Worm (Caenorhabditis elegans) whole organism, L4 larva: ENCODE results near the gene mdf-1.
A peak's percentile ranks its signal among the peaks of the same experiment; 100 is the strongest.

Source experiments
- F10B5.3 ChIP-seq: sonication (generic microtip); optimal IDR thresholded peaks from 2 replicates; lab custom pipeline; 2016; ENCODE audit warnings: mild to moderate bottlenecking, missing genetic modification characterization, missing compliant biosample characterization
- F26F4.8 ChIP-seq: fragments of 200-800 bp; sonication (Bioruptor generic); conservative IDR thresholded peaks from 2 replicates; pipeline ENCODE4 v1.3.6; 2022; ENCODE audit warnings: missing genetic modification characterization, missing compliant biosample characterization
- Y105C5A.15 ChIP-seq: fragments of 200-800 bp; sonication (Bioruptor generic); IDR thresholded peaks from 2 replicates; pipeline ENCODE4 v1.3.6; 2022; ENCODE audit warnings: missing genetic modification characterization, missing compliant biosample characterization
- Y48G9A.11 ChIP-seq: fragments of 200-800 bp; sonication (Bioruptor generic); IDR thresholded peaks from 2 replicates; pipeline ENCODE4 v1.3.6; 2022; ENCODE audit warnings: missing genetic modification reagents, missing genetic modification characterization, missing compliant biosample characterization
- Y75B8A.6 ChIP-seq: fragments of 200-800 bp; sonication (Bioruptor generic); IDR thresholded peaks from 2 replicates; pipeline ENCODE4 v1.3.6; 2022; ENCODE audit warnings: missing genetic modification reagents, missing genetic modification characterization, missing compliant biosample characterization
- aha-1 ChIP-seq: fragments of 150-350 bp; peaks from one replicate; lab custom pipeline; 2014; ENCODE audit warnings: missing biosample characterization, missing genetic modification characterization
- ama-1 ChIP-seq: fragments of 150-350 bp; optimal IDR thresholded peaks from 2 replicates; lab custom pipeline; 2014; ENCODE audit warnings: inconsistent platforms, mixed read lengths
- ceh-20 ChIP-seq: fragments of 200-800 bp; sonication (Bioruptor generic); IDR thresholded peaks from 2 replicates; pipeline ENCODE4 v1.3.6; 2022; ENCODE audit warnings: missing genetic modification reagents, missing genetic modification characterization, missing compliant biosample characterization
- ceh-44 ChIP-seq: fragments of 200-800 bp; sonication (Bioruptor generic); IDR thresholded peaks from 2 replicates; pipeline ENCODE4 v1.3.6; 2022; ENCODE audit warnings: missing genetic modification reagents, missing genetic modification characterization, missing compliant biosample characterization
- ces-1 ChIP-seq: fragments of 150-350 bp; sonication (generic microtip); optimal IDR thresholded peaks from 4 replicates; lab custom pipeline; 2014; ENCODE audit warnings: missing biosample characterization, missing genetic modification reagents, missing genetic modification characterization
- ctbp-1 ChIP-seq: fragments of 200-800 bp; sonication (Bioruptor generic); IDR thresholded peaks from 2 replicates; pipeline ENCODE4 v1.3.6; 2022; ENCODE audit warnings: missing genetic modification reagents, missing genetic modification characterization, missing compliant biosample characterization
- daf-16 ChIP-seq, 3 experiments: sonication (generic microtip); optimal IDR thresholded peaks; 2 replicates each; lab custom pipeline; 2016 to 2017; ENCODE audit warnings: missing genetic modification characterization in 3 of 3, missing genetic modification reagents in 3 of 3, mild to moderate bottlenecking in 2 of 3, missing compliant biosample characterization in 2 of 3, missing biosample characterization in 1 of 3, moderate library complexity in 1 of 3
- dmd-9 ChIP-seq: fragments of 200-800 bp; sonication (Bioruptor generic); IDR thresholded peaks from 2 replicates; pipeline ENCODE4 v1.3.6; 2022; ENCODE audit warnings: missing genetic modification reagents, missing genetic modification characterization, missing compliant biosample characterization
- dpl-1 ChIP-seq: fragments of 150-350 bp; optimal IDR thresholded peaks from 2 replicates; lab custom pipeline; 2014; ENCODE audit warnings: missing biosample characterization, missing genetic modification reagents, missing genetic modification characterization
- duxl-1 ChIP-seq: sonication (generic microtip); optimal IDR thresholded peaks from 2 replicates; lab custom pipeline; 2016; ENCODE audit warnings: mild to moderate bottlenecking, missing genetic modification characterization, moderate library complexity, missing compliant biosample characterization; ENCODE audit not compliant: poor library complexity
- egl-27 ChIP-seq: sonication (generic microtip); optimal IDR thresholded peaks from 3 replicates; lab custom pipeline; 2017; ENCODE audit warnings: missing biosample characterization, missing genetic modification reagents, missing genetic modification characterization
- hif-1 ChIP-seq, 2 experiments: sonication (generic microtip); optimal IDR thresholded peaks; 2 replicates each; lab custom pipeline; 2016 to 2017; ENCODE audit warnings: missing compliant biosample characterization in 2 of 2, missing genetic modification characterization in 2 of 2, missing genetic modification reagents in 2 of 2, missing genotype in 2 of 2, mild to moderate bottlenecking in 1 of 2
- jun-1 ChIP-seq: fragments of 150-350 bp; optimal IDR thresholded peaks from 2 replicates; lab custom pipeline; 2014; ENCODE audit warnings: missing biosample characterization, missing genetic modification reagents, missing genetic modification characterization
- lim-7 ChIP-seq: fragments of 200-800 bp; sonication (Bioruptor generic); IDR thresholded peaks from 2 replicates; pipeline ENCODE4 v1.3.6; 2022; ENCODE audit warnings: missing genetic modification characterization, missing compliant biosample characterization
- lin-15B ChIP-seq: fragments of 150-350 bp; sonication (generic microtip); optimal IDR thresholded peaks from 3 replicates; lab custom pipeline; 2014; ENCODE audit warnings: missing biosample characterization, missing genetic modification characterization
- lin-39 ChIP-seq: fragments of 150-350 bp; optimal IDR thresholded peaks from 2 replicates; lab custom pipeline; 2014; ENCODE audit warnings: missing biosample characterization, missing genetic modification reagents, missing genetic modification characterization
- lir-3 ChIP-seq: sonication (generic microtip); optimal IDR thresholded peaks from 2 replicates; lab custom pipeline; 2016; ENCODE audit warnings: mild to moderate bottlenecking, missing genetic modification characterization, missing compliant biosample characterization
- madf-5 ChIP-seq, 2 experiments: fragments of 200-800 bp; sonication (Bioruptor generic); IDR thresholded peaks; 2 replicates each; pipeline ENCODE4 v1.3.6; 2022; ENCODE audit warnings: missing compliant biosample characterization in 2 of 2, missing genetic modification characterization in 2 of 2
- mdt-29 ChIP-seq: fragments of 200-800 bp; sonication (Bioruptor generic); IDR thresholded peaks from 2 replicates; pipeline ENCODE4 v1.3.6; 2022; ENCODE audit warnings: missing genetic modification reagents, missing genetic modification characterization, missing compliant biosample characterization
- mep-1 ChIP-seq: fragments of 150-350 bp; sonication (generic microtip); optimal IDR thresholded peaks from 3 replicates; lab custom pipeline; 2014; ENCODE audit warnings: missing biosample characterization, missing genetic modification characterization
- mes-2 ChIP-seq: sonication (generic microtip); optimal IDR thresholded peaks from 2 replicates; lab custom pipeline; 2016; ENCODE audit warnings: missing genotype, mild to moderate bottlenecking, missing genetic modification characterization, missing compliant biosample characterization; ENCODE audit not compliant: poor library complexity, severe bottlenecking
- nhr-10 ChIP-seq: fragments of 150-350 bp; optimal IDR thresholded peaks from 2 replicates; lab custom pipeline; 2014; ENCODE audit warnings: missing biosample characterization, missing genetic modification characterization
- nhr-111 ChIP-seq: fragments of 200-800 bp; sonication (Bioruptor generic); optimal IDR thresholded peaks from 2 replicates; lab custom pipeline; 2018; ENCODE audit warnings: mild to moderate bottlenecking, missing genetic modification characterization, missing compliant biosample characterization
- nhr-237 ChIP-seq: sonication (generic microtip); optimal IDR thresholded peaks from 2 replicates; lab custom pipeline; 2017; ENCODE audit warnings: missing biosample characterization, missing genetic modification characterization
- nhr-25 ChIP-seq: sonication (generic microtip); optimal IDR thresholded peaks from 2 replicates; lab custom pipeline; 2017; ENCODE audit warnings: missing genetic modification characterization, mild to moderate bottlenecking, missing compliant biosample characterization, antibody characterized with exemption, moderate library complexity, borderline replicate concordance; ENCODE audit not compliant: insufficient read depth
- nhr-28 ChIP-seq: fragments of 150-350 bp; optimal IDR thresholded peaks from 2 replicates; lab custom pipeline; 2014; ENCODE audit warnings: missing biosample characterization, missing genetic modification characterization
- nhr-41 ChIP-seq: fragments of 200-800 bp; sonication (Bioruptor generic); IDR thresholded peaks from 2 replicates; pipeline ENCODE4 v1.3.6; 2022; ENCODE audit warnings: missing genetic modification reagents, missing genetic modification characterization, missing compliant biosample characterization
- nhr-6 ChIP-seq: fragments of 150-350 bp; optimal IDR thresholded peaks from 2 replicates; lab custom pipeline; 2014; ENCODE audit warnings: missing biosample characterization, missing genetic modification characterization
- nhr-76 ChIP-seq: fragments of 150-350 bp; optimal IDR thresholded peaks from 2 replicates; lab custom pipeline; 2014; ENCODE audit warnings: missing biosample characterization, missing genetic modification characterization
- pha-4 ChIP-seq, 2 experiments: fragments of 150-350 bp in 1 of 2; fragments of 200-800 bp in 1 of 2; sonication (Bioruptor generic) in 1 of 2; IDR thresholded peaks in 1 of 2; optimal IDR thresholded peaks in 1 of 2; 2 replicates each; pipeline versions ENCODE4 v1.3.6 to Lab custom; 2014 to 2022; ENCODE audit warnings: missing genetic modification characterization in 2 of 2, missing genetic modification reagents in 2 of 2, missing biosample characterization in 1 of 2, missing compliant biosample characterization in 1 of 2
- pqm-1 ChIP-seq: sonication (generic microtip); optimal IDR thresholded peaks from 2 replicates; lab custom pipeline; 2017; ENCODE audit warnings: missing biosample characterization, missing genetic modification characterization
- saeg-2 ChIP-seq: fragments of 200-800 bp; sonication (Bioruptor generic); IDR thresholded peaks from 2 replicates; pipeline ENCODE4 v1.3.6; 2022; ENCODE audit warnings: missing genetic modification reagents, missing genetic modification characterization, missing compliant biosample characterization
- sdz-12 ChIP-seq: fragments of 200-800 bp; sonication (Bioruptor generic); optimal IDR thresholded peaks from 2 replicates; lab custom pipeline; 2018; ENCODE audit warnings: mild to moderate bottlenecking, missing genetic modification characterization, missing compliant biosample characterization
- tra-1 ChIP-seq: fragments of 200-800 bp; sonication (Bioruptor generic); IDR thresholded peaks from 2 replicates; pipeline ENCODE4 v1.3.6; 2022; ENCODE audit warnings: missing genetic modification reagents, missing genetic modification characterization, missing compliant biosample characterization
- zip-11 ChIP-seq: fragments of 200-800 bp; sonication (Bioruptor generic); IDR thresholded peaks from 2 replicates; pipeline ENCODE4 v1.3.6; 2022; ENCODE audit warnings: missing genetic modification characterization, missing compliant biosample characterization

The mdf-1 gene

DNA sequence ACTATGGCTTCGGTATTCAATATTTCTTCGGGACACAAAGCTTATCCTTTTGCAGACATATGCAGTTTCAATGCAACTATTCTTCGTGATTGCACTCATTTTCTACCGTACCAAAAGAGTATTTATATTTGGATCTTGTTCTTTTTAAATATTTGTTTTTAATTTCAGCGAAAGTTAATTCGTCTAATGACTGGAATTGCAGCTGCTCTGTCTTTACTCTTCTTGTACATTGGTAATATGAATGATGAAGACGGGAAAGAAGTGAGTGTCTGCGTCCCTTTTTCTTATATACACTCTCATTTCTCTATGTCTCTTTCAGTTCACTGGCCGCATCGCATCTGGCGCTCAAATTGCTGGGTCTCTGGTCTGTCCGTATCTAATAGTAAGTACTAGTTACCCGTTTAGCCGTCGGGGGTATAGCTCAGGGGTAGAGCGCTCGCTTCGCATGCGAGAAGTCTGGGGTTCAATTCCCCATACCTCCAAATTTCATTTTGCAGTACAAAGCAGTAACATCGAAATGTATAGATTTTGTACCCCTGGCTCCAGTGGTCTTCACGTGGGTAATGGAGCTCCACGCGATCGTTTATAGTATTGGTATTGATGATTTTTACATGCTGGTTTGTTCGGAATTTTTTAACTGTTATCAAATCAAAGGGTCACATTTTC, 40.7 kb downstream of the mdf-1 start (continued):
- no peak for TF ChIP-seq nhr-76 (tag; lab: Kevin White, UChicago)
- no peak for TF ChIP-seq F10B5.3 (tag; lab: Kevin White, UChicago)

DNA sequence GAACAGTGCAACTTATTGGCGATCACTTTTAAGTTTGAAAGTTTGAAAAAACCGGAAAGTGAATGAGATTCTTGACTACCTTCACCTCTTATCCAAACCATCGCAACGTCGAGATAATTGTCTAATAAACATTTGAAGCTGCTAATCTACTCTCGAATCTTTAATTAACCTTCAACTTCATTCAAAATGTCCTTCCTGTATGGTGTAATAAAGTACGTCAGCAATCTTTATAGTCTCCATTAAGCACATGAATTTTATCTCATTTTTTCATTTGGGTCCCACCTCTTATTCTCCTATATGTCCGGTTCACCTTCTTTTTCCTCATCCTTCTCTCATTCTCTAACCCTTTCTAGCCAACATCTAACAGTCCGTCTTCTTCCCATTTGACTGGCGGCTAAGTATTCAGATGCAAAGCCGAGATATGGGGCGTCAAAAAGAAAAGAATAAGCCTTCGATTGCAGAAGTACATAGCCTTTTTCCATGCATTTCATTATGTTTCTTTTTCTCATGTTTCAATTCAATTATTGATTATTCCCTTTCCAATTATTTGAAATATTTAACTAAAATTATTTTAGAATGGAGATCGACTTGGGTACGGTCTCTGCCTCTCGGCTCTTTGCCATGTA, 43.1 kb downstream of the mdf-1 start, which contains the start of gene swt-5:
TSS of gene swt-5 (plus strand) at position 576 of the 626 bp plus-strand sequence.
- TF ChIP-seq dpl-1 (GFP tag; lab: Kevin White, UChicago), result no peak
- TF ChIP-seq ceh-44 (GFP tag; lab: Robert Waterston, UW), result no peak
- TF ChIP-seq Y75B8A.6 (GFP tag; lab: Robert Waterston, UW), result no peak
- TF ChIP-seq madf-5 (GFP tag; IDR thresholded peaks at IDR 0.05; lab: Robert Waterston, UW), result no peak
- no peak for TF ChIP-seq ctbp-1 (GFP tag; lab: Robert Waterston, UW)
- no peak for TF ChIP-seq lir-3 (tag; lab: Kevin White, UChicago)
- TF ChIP-seq nhr-111 (GFP tag; lab: Kevin White, UChicago), result no peak
- no peak for TF ChIP-seq F26F4.8 (GFP tag; lab: Robert Waterston, UW)
- TF ChIP-seq nhr-10 (tag; lab: Kevin White, UChicago), result no peak
- no peak for TF ChIP-seq egl-27 (tag; lab: Kevin White, UChicago)
- TF ChIP-seq nhr-28 (tag; lab: Kevin White, UChicago), result no peak
- no peak for TF ChIP-seq sdz-12 (GFP tag; lab: Kevin White, UChicago)
- no peak for TF ChIP-seq Y48G9A.11 (GFP tag; lab: Robert Waterston, UW)
- no peak for TF ChIP-seq mep-1
- TF ChIP-seq nhr-41 (GFP tag; lab: Robert Waterston, UW), result no peak
- no peak for TF ChIP-seq dmd-9 (GFP tag; lab: Robert Waterston, UW)
- TF ChIP-seq tra-1 (GFP tag; lab: Robert Waterston, UW), result no peak
- TF ChIP-seq duxl-1, result no peak
- TF ChIP-seq zip-11, result no peak
- no peak for TF ChIP-seq saeg-2 (GFP tag; lab: Robert Waterston, UW)

DNA sequence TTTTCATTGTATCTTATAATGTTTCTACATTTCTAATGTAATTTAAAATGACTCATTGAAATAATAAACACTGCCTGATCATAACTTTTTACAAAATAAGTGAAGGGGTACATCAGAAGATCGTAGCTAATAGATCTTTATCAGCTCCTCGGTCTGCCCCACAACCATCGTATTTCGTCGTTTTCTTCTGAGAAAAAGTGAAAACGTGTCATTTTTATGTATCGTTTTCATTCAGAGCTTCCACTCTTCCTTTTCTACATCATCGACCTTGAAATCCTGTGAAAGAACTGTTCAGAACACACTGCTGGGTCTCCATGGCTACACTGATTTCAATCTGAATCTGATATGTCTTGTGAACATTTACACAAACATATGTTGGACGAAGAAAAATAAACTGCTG, 44.7 kb downstream of the mdf-1 start:
- TF ChIP-seq ces-1 (GFP tag; lab: Kevin White, UChicago), result no peak
- no peak for TF ChIP-seq ama-1 (lab: Kevin White, UChicago)
- TF ChIP-seq mdt-29, result no peak
- TF ChIP-seq nhr-6, result no peak

DNA sequence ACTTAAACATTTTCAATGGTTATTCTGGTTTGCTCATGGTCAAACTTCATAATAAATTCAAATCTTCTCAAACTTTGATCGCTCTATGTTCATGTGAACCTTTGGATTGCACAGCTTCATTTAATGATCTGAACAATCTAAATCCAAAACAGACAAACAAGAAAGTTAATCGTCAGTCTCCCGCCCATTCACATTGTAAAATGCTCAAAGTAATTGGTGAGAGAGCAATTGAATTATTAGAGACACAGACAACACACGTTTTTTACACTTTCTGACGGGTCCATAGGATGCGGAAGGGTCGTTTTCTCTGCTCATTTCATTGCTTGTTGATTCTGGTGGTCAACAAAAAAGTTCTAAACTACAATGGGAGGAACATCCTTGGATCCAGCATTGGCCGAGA, 47.3 kb downstream of the mdf-1 start, which contains the start of gene gsnl-1:
TSS of gene gsnl-1 (plus strand) at position 301 of the 400 bp plus-strand sequence.
- peak in 1 of 2 experiments; percentile 37 for TF ChIP-seq daf-16 (GFP tag; optimal IDR thresholded peaks at IDR 0.05; lab: Kevin White, UChicago)
- no peak for TF ChIP-seq daf-16 (tag; optimal IDR thresholded peaks at IDR 0.05; lab: Kevin White, UChicago)
- TF ChIP-seq Y105C5A.15, result no peak

DNA sequence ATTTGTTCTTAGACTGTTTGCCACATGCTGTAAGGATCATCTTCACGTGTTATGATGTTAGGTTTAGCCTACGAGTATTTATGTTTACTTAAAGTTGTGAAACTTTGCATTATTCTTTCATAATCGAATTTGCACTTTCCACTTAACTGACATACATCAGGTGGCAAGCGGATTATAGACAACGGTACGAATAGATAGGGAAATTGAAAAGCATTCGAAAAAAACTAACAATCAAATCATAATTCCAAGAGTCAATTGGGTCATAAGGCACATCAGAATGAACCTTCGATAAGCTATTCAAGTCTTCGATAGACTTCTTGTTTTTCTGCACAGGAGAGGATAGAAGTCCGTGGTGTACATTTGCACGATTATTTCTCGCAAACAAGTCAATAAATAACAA, 51.6 kb downstream of the mdf-1 start:
- TF ChIP-seq nhr-41 (GFP tag; lab: Robert Waterston, UW) (no peak), mdt-29 (no peak), nhr-237 (tag; lab: Kevin White, UChicago) (no peak), aha-1 (tag; lab: Kevin White, UChicago) (no peak), duxl-1 (no peak), lir-3 (tag; lab: Kevin White, UChicago) (no peak), pha-4 (GFP tag; IDR thresholded peaks at IDR 0.05; lab: Robert Waterston, UW) (no peak), pha-4 (tag; optimal IDR thresholded peaks at IDR 0.05; lab: Kevin White, UChicago) (no peak), daf-16 (GFP tag; optimal IDR thresholded peaks at IDR 0.05; lab: Kevin White, UChicago) (no peak), daf-16 (tag; optimal IDR thresholded peaks at IDR 0.05; lab: Kevin White, UChicago) (peak; percentile 26), nhr-25 (tag; lab: Kevin White, UChicago) (no peak), jun-1 (tag; lab: Kevin White, UChicago) (no peak), lin-39 (no peak), hif-1 (tag; optimal IDR thresholded peaks at IDR 0.05; lab: Kevin White, UChicago) (no peak), pqm-1 (tag; lab: Kevin White, UChicago) (peak; percentile 19), Y105C5A.15 (no peak), ceh-20 (GFP tag; lab: Robert Waterston, UW) (no peak), F26F4.8 (GFP tag; lab: Robert Waterston, UW) (no peak), lin-15B (tag; lab: Kevin White, UChicago) (no peak), ctbp-1 (GFP tag; lab: Robert Waterston, UW) (no peak), lim-7 (GFP tag; lab: Robert Waterston, UW) (no peak), sdz-12 (GFP tag; lab: Kevin White, UChicago) (no peak), mes-2 (tag; lab: Kevin White, UChicago) (no peak)
